Fruit fly (Drosophila melanogaster) whole organism, embryonic: Measurements from ENCODE around the gene CG4210.

ENCODE experiments used
- CG10366 ChIP-seq: fragments of 200-800 bp; sonication (Bioruptor generic); IDR thresholded peaks from 2 replicates; pipeline ENCODE4 v1.3.6; 2022; ENCODE audit warnings: missing biosample characterization, missing genetic modification characterization
- CG10543 ChIP-seq: fragments of 200-800 bp; sonication (Bioruptor generic); optimal IDR thresholded peaks from 3 replicates; lab custom pipeline; 2017; ENCODE audit warnings: missing biosample characterization, mild to moderate bottlenecking, missing genetic modification characterization, moderate library complexity
- CG11093 ChIP-seq: fragments of 200-800 bp; sonication (Bioruptor generic); IDR thresholded peaks from 3 replicates; pipeline ENCODE4 v1.3.6; 2022; ENCODE audit warnings: missing biosample characterization, missing genetic modification characterization
- CG12104 ChIP-seq: fragments of 200-800 bp; sonication (Bioruptor generic); optimal IDR thresholded peaks from 3 replicates; lab custom pipeline; 2016; ENCODE audit warnings: missing biosample characterization, missing genetic modification characterization
- CG1233 ChIP-seq: fragments of 200-800 bp; sonication (Bioruptor generic); optimal IDR thresholded peaks from 4 replicates; lab custom pipeline; 2018; ENCODE audit warnings: missing biosample characterization, mild to moderate bottlenecking, missing genetic modification characterization
- CG12659 ChIP-seq: fragments of 200-800 bp; sonication (Bioruptor generic); optimal IDR thresholded peaks from 3 replicates; lab custom pipeline; 2017; ENCODE audit warnings: mild to moderate bottlenecking, missing biosample characterization, missing genetic modification reagents, missing genetic modification characterization
- CG12769 ChIP-seq: fragments of 200-800 bp; sonication (Bioruptor generic); optimal IDR thresholded peaks from 2 replicates; lab custom pipeline; 2019; ENCODE audit warnings: missing biosample characterization, mild to moderate bottlenecking, missing genetic modification characterization, moderate library complexity
- CG13296 ChIP-seq: fragments of 200-800 bp; sonication (Bioruptor generic); optimal IDR thresholded peaks from 3 replicates; lab custom pipeline; 2018; ENCODE audit warnings: missing biosample characterization, mild to moderate bottlenecking, missing genetic modification characterization
- CG14710 ChIP-seq: fragments of 200-800 bp; sonication (Bioruptor generic); optimal IDR thresholded peaks from 3 replicates; lab custom pipeline; 2019; ENCODE audit warnings: missing biosample characterization, mild to moderate bottlenecking, missing genetic modification characterization, moderate library complexity
- CG1792 ChIP-seq: fragments of 200-800 bp; sonication (Bioruptor generic); optimal IDR thresholded peaks from 2 replicates; lab custom pipeline; 2016; ENCODE audit warnings: missing biosample characterization, missing genetic modification characterization
- CG1832 ChIP-seq: fragments of 200-800 bp; sonication (Bioruptor generic); optimal IDR thresholded peaks from 2 replicates; lab custom pipeline; 2017; ENCODE audit warnings: missing biosample characterization, mild to moderate bottlenecking, missing genetic modification characterization, inconsistent platforms
- CG18476 ChIP-seq: fragments of 200-800 bp; sonication (Bioruptor generic); optimal IDR thresholded peaks from 2 replicates; lab custom pipeline; 2016; ENCODE audit warnings: missing biosample characterization, mild to moderate bottlenecking, missing genetic modification characterization
- CG2199 ChIP-seq: fragments of 200-800 bp; sonication (Bioruptor generic); IDR thresholded peaks from 3 replicates; pipeline ENCODE4 v1.3.6; 2022; ENCODE audit warnings: missing biosample characterization, missing genetic modification characterization
- CG31388 ChIP-seq: fragments of 200-800 bp; sonication (Bioruptor generic); optimal IDR thresholded peaks from 2 replicates; lab custom pipeline; 2016; ENCODE audit warnings: missing biosample characterization, missing genetic modification characterization
- CG32767 ChIP-seq: fragments of 200-800 bp; sonication (Bioruptor generic); IDR thresholded peaks from 2 replicates; pipeline ENCODE4 v1.3.6; 2022; ENCODE audit warnings: missing biosample characterization, missing genetic modification characterization
- CG4360 ChIP-seq: fragments of 200-800 bp; sonication (Bioruptor generic); IDR thresholded peaks from 2 replicates; pipeline ENCODE4 v1.3.6; 2022; ENCODE audit warnings: missing biosample characterization, missing genetic modification characterization
- CG4707 ChIP-seq: fragments of 200-800 bp; sonication (Bioruptor generic); optimal IDR thresholded peaks from 2 replicates; lab custom pipeline; 2018; ENCODE audit warnings: missing biosample characterization, mild to moderate bottlenecking, missing genetic modification characterization, moderate library complexity
- CG6854 ChIP-seq: fragments of 200-800 bp; sonication (Bioruptor generic); optimal IDR thresholded peaks from 3 replicates; lab custom pipeline; 2017; ENCODE audit warnings: missing biosample characterization, mild to moderate bottlenecking, missing genetic modification characterization
- CG7839 ChIP-seq: fragments of 200-800 bp; sonication (Bioruptor generic); optimal IDR thresholded peaks from 3 replicates; lab custom pipeline; 2018; ENCODE audit warnings: missing biosample characterization, mild to moderate bottlenecking, missing genetic modification characterization, moderate library complexity
- CG8359 ChIP-seq: fragments of 200-800 bp; sonication (Bioruptor generic); optimal IDR thresholded peaks from 2 replicates; lab custom pipeline; 2017; ENCODE audit warnings: missing biosample characterization, mild to moderate bottlenecking, missing genetic modification characterization, borderline replicate concordance
- CG9727 ChIP-seq: fragments of 200-800 bp; sonication (Bioruptor generic); optimal IDR thresholded peaks from 3 replicates; lab custom pipeline; 2017; ENCODE audit warnings: missing biosample characterization, mild to moderate bottlenecking, missing genetic modification characterization
- CHES-1-like ChIP-seq: fragments of 200-800 bp; sonication (Bioruptor generic); optimal IDR thresholded peaks from 2 replicates; lab custom pipeline; 2016; ENCODE audit warnings: missing biosample characterization, missing genetic modification characterization
- Dip2 ChIP-seq: fragments of 200-800 bp; sonication (Bioruptor generic); IDR thresholded peaks from 2 replicates; pipeline ENCODE4 v1.3.6; 2022; ENCODE audit warnings: missing biosample characterization, missing genetic modification characterization
- Dll ChIP-seq: fragments of 200-800 bp; sonication (Bioruptor generic); IDR thresholded peaks from 4 replicates; pipeline ENCODE4 v1.3.6; 2022; ENCODE audit warnings: missing biosample characterization, missing genetic modification characterization; ENCODE audit not compliant: partially characterized antibody
- ERR ChIP-seq: fragments of 200-800 bp; sonication (Bioruptor generic); optimal IDR thresholded peaks from 2 replicates; lab custom pipeline; 2016; ENCODE audit warnings: missing biosample characterization, missing genetic modification characterization
- Eip74EF ChIP-seq, 2 experiments: fragments of 200-800 bp in 1 of 2; fragments of >200 bp in 1 of 2; sonication (Bioruptor generic) in 1 of 2; optimal IDR thresholded peaks; 2 replicates each; lab custom pipeline; 2017 to 2019; ENCODE audit warnings: missing biosample characterization in 2 of 2, missing genetic modification characterization in 2 of 2, mild to moderate bottlenecking in 1 of 2, moderate library complexity in 1 of 2
- Fer3 ChIP-seq: fragments of 200-800 bp; sonication (Bioruptor generic); optimal IDR thresholded peaks from 2 replicates; lab custom pipeline; 2018; ENCODE audit warnings: missing biosample characterization, mild to moderate bottlenecking, missing genetic modification characterization, moderate library complexity
- Hr78 ChIP-seq, 2 experiments: fragments of 200-800 bp in 1 of 2; fragments of >200 bp in 1 of 2; sonication (Bioruptor generic) in 1 of 2; optimal IDR thresholded peaks; 2 replicates each; lab custom pipeline; 2017 to 2019; ENCODE audit warnings: missing biosample characterization in 2 of 2, missing genetic modification characterization in 2 of 2, mild to moderate bottlenecking in 1 of 2, moderate library complexity in 1 of 2
- Lpt ChIP-seq: fragments of >200 bp; optimal IDR thresholded peaks from 2 replicates; lab custom pipeline; 2018; ENCODE audit warnings: missing biosample characterization, missing genetic modification characterization
- Pdp1 ChIP-seq, 2 experiments: fragments of 200-800 bp; sonication (Bioruptor generic); optimal IDR thresholded peaks; 3 replicates each; lab custom pipeline; 2016; ENCODE audit warnings: missing biosample characterization in 2 of 2, missing genetic modification characterization in 2 of 2, mild to moderate bottlenecking in 1 of 2, moderate library complexity in 1 of 2
- Stat92E ChIP-seq, 3 experiments: fragments of >200 bp in 2 of 3; fragments of 200-800 bp in 1 of 3; sonication (Bioruptor generic) in 1 of 3; optimal IDR thresholded peaks; 2 replicates each; lab custom pipeline; 2017 to 2019; ENCODE audit warnings: missing biosample characterization in 3 of 3, missing genetic modification characterization in 3 of 3, mild to moderate bottlenecking in 1 of 3, moderate library complexity in 1 of 3
- abd-A ChIP-seq: fragments of 200-800 bp; sonication (Bioruptor generic); optimal IDR thresholded peaks from 3 replicates; lab custom pipeline; 2019; ENCODE audit warnings: missing biosample characterization, mild to moderate bottlenecking, missing genetic modification characterization, moderate library complexity
- br ChIP-seq: fragments of >200 bp; optimal IDR thresholded peaks from 2 replicates; lab custom pipeline; 2017
- caup ChIP-seq: fragments of 200-800 bp; sonication (Bioruptor generic); optimal IDR thresholded peaks from 3 replicates; lab custom pipeline; 2017; ENCODE audit warnings: missing biosample characterization, mild to moderate bottlenecking, missing genetic modification characterization, moderate library complexity; ENCODE audit not compliant: severe bottlenecking
- chn ChIP-seq: fragments of 200-800 bp; sonication (Bioruptor generic); optimal IDR thresholded peaks from 2 replicates; lab custom pipeline; 2016; ENCODE audit warnings: missing biosample characterization, missing genetic modification characterization
- crp ChIP-seq, 2 experiments: fragments of 200-800 bp; sonication (Bioruptor generic); optimal IDR thresholded peaks; 2 replicates in 1 of 2; 3 replicates in 1 of 2; lab custom pipeline; 2017; ENCODE audit warnings: missing biosample characterization in 2 of 2, missing genetic modification characterization in 2 of 2, mild to moderate bottlenecking in 1 of 2, moderate library complexity in 1 of 2
- dmrt99B ChIP-seq: fragments of 200-800 bp; sonication (Bioruptor generic); optimal IDR thresholded peaks from 2 replicates; lab custom pipeline; 2018; ENCODE audit warnings: missing biosample characterization, mild to moderate bottlenecking, missing genetic modification characterization, moderate library complexity
- eve ChIP-seq, 2 experiments: fragments of >200 bp; optimal IDR thresholded peaks; 2 replicates each; lab custom pipeline; 2017; ENCODE audit warnings: missing biosample characterization in 2 of 2, missing genetic modification characterization in 2 of 2
- gce ChIP-seq: fragments of 200-800 bp; sonication (Bioruptor generic); IDR thresholded peaks from 3 replicates; pipeline ENCODE4 v1.3.6; 2022; ENCODE audit warnings: missing biosample characterization, missing genetic modification characterization
- gro ChIP-seq: fragments of 200-800 bp; sonication (Bioruptor generic); optimal IDR thresholded peaks from 2 replicates; lab custom pipeline; 2016; ENCODE audit warnings: missing biosample characterization, missing genetic modification characterization
- gsb-n ChIP-seq: fragments of 200-800 bp; sonication (Bioruptor generic); optimal IDR thresholded peaks from 3 replicates; lab custom pipeline; 2018; ENCODE audit warnings: missing biosample characterization, mild to moderate bottlenecking, missing genetic modification characterization
- hth ChIP-seq: fragments of >200 bp; optimal IDR thresholded peaks from 2 replicates; lab custom pipeline; 2017; ENCODE audit warnings: inconsistent platforms
- inv ChIP-seq: fragments of 200-800 bp; sonication (Bioruptor generic); IDR thresholded peaks from 2 replicates; pipeline ENCODE4 v1.3.6; 2022; ENCODE audit warnings: missing biosample characterization, missing genetic modification characterization; ENCODE audit not compliant: partially characterized antibody
- pho ChIP-seq: fragments of 200-800 bp; sonication (Bioruptor generic); optimal IDR thresholded peaks from 2 replicates; lab custom pipeline; 2016; ENCODE audit warnings: missing biosample characterization, missing genetic modification characterization
- phol ChIP-seq: fragments of 200-800 bp; sonication (Bioruptor generic); optimal IDR thresholded peaks from 3 replicates; lab custom pipeline; 2018; ENCODE audit warnings: missing biosample characterization, mild to moderate bottlenecking, missing genetic modification characterization, moderate library complexity
- ranshi ChIP-seq: fragments of 200-800 bp; sonication (Bioruptor generic); IDR thresholded peaks from 2 replicates; pipeline ENCODE4 v1.3.6; 2022; ENCODE audit warnings: missing biosample characterization, missing genetic modification characterization
- sens ChIP-seq: fragments of 200-800 bp; sonication (Bioruptor generic); peaks from one replicate; lab custom pipeline; 2016; ENCODE audit warnings: missing biosample characterization, missing genetic modification characterization
- sisA ChIP-seq: fragments of 200-800 bp; sonication (Bioruptor generic); IDR thresholded peaks from 2 replicates; pipeline ENCODE4 v1.3.6; 2022; ENCODE audit warnings: missing biosample characterization, missing genetic modification characterization
- zf30C ChIP-seq: fragments of 200-800 bp; sonication (Bioruptor generic); optimal IDR thresholded peaks from 3 replicates; lab custom pipeline; 2018; ENCODE audit warnings: missing biosample characterization, mild to moderate bottlenecking, missing genetic modification characterization

The CG4210 gene

DNA sequence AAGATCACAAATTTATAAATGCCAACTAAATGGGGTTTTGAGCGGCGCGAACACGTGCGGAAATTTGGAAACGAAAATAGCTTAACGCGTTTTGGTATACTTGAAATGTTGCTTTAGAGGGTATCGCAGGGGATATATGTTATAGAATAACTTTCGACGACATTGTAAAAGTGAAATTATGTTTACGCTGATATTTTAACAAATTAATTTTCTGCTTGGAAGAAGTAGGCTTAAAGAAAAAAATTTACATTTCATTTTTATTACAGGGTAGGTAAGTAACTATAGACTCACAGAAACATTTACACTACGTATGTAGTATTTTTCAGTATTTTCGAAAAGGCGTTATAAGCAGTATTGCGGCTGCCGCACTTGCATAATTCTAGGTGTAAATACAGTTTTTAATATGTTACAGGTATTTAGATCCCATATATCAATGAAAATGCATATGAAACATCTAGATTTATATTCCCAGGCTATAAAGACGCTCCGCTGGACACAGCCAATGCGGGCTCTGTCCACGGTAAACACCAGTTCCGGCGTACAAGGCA, 15.6 kb downstream of the CG4210 start, which contains the start of the genes Art3 and mRpS10 (continued):
- TF ChIP-seq phol (peak; percentile 100), caup (GFP tag; lab: Kevin White, UChicago) (peak; percentile 100), Fer3 (tag; lab: Kevin White, UChicago) (peak; percentile 100), CG4707 (GFP tag; lab: Kevin White, UChicago) (peak; percentile 98), CHES-1-like (peak; percentile 100), crp (GFP tag; optimal IDR thresholded peaks at IDR 0.05; lab: Kevin White, UChicago) (peak; percentile 55 to 80), CG18476 (GFP tag; lab: Kevin White, UChicago) (peak; percentile 99), CG31388 (GFP tag; lab: Kevin White, UChicago) (peak; percentile 100), CG1832 (GFP tag; lab: Kevin White, UChicago) (no peak), CG8359 (GFP tag; lab: Kevin White, UChicago) (peak; percentile 97), CG12769 (peak; percentile 100), CG1233 (GFP tag; lab: Kevin White, UChicago) (peak; percentile 100), br (no peak), hth (lab: Kevin White, UChicago) (no peak), CG2199 (peak; percentile 100), gsb-n (peak; percentile 100), CG6854 (GFP tag; lab: Kevin White, UChicago) (peak; percentile 99), CG4360 (peak; percentile 96), Pdp1 (GFP tag; optimal IDR thresholded peaks at IDR 0.05; lab: Kevin White, UChicago) (peak; percentile 100), sisA (GFP tag; lab: Robert Waterston, UW) (peak; percentile 100), pho (GFP tag; lab: Kevin White, UChicago) (peak; percentile 100), Hr78 (GFP tag; optimal IDR thresholded peaks at IDR 0.05; lab: Kevin White, UChicago) (peak in 1 of 2 experiments; percentile 98), CG7839 (tag; lab: Kevin White, UChicago) (peak; percentile 100), CG32767 (GFP tag; lab: Robert Waterston, UW) (peak; percentile 100), inv (no peak), ERR (GFP tag; lab: Kevin White, UChicago) (peak; percentile 98), CG12104 (GFP tag; lab: Kevin White, UChicago) (peak; percentile 100), CG9727 (peak; percentile 100), CG13296 (GFP tag; lab: Kevin White, UChicago) (peak; percentile 100), CG10366 (GFP tag; lab: Robert Waterston, UW) (peak; percentile 100), CG1792 (GFP tag; lab: Kevin White, UChicago) (peak; percentile 100), Dip2 (peak; percentile 84), Stat92E (GFP tag; optimal IDR thresholded peaks at IDR 0.05; lab: Kevin White, UChicago) (peak in 1 of 3 experiments; percentile 100), CG11093 (GFP tag; lab: Robert Waterston, UW) (peak; percentile 100), Eip74EF (GFP tag; optimal IDR thresholded peaks at IDR 0.05; lab: Kevin White, UChicago) (peak in 1 of 2 experiments; percentile 99), sens (GFP tag; lab: Kevin White, UChicago) (peak; percentile 100), CG12659 (GFP tag; lab: Kevin White, UChicago) (peak; percentile 100), gce (GFP tag; lab: Robert Waterston, UW) (peak; percentile 100), Lpt (GFP tag; lab: Kevin White, UChicago) (no peak), Dll (GFP tag; lab: Robert Waterston, UW) (no peak), dmrt99B (tag; lab: Kevin White, UChicago) (peak; percentile 100), abd-A (tag; lab: Kevin White, UChicago) (no peak), zf30C (peak; percentile 72), CG14710 (tag; lab: Kevin White, UChicago) (peak; percentile 99), CG10543 (GFP tag; lab: Kevin White, UChicago) (peak; percentile 100), ranshi (GFP tag; lab: Robert Waterston, UW) (peak; percentile 100), chn (peak; percentile 100), eve (GFP tag; optimal IDR thresholded peaks at IDR 0.05; lab: Kevin White, UChicago) (peak in 1 of 2 experiments; percentile 97), gro (peak; percentile 100)
